Worm (Caenorhabditis elegans): ENCODE results near the gene E02H4.2.

ce11 chrX:14329348-14329747 is 47.9 kb upstream of the E02H4.2 start:
- TF ChIP-seq tab-1 (GFP tag; IDR thresholded peaks at IDR 0.05) (no peak), klf-2 (GFP tag; conservative IDR thresholded peaks at IDR 0.05) (no peak), ztf-29 (GFP tag; IDR thresholded peaks at IDR 0.05) (no peak), flt-1 (GFP tag; IDR thresholded peaks at IDR 0.05) (no peak), ref-1 (GFP tag; conservative IDR thresholded peaks at IDR 0.05) (no peak), ztf-23 (GFP tag; IDR thresholded peaks at IDR 0.05) (no peak), cog-1 (tag; optimal IDR thresholded peaks at IDR 0.05) (no peak)

Measured in whole organism, midembryonic.